Fruit fly (Drosophila melanogaster) whole organism: ENCODE results near the gene CG3902.

ENCODE experiments used
- CG8478 ChIP-seq: fragments of >200 bp; optimal IDR thresholded peaks from 2 replicates; lab custom pipeline; 2018; ENCODE audit warnings: inconsistent platforms
- Dll ChIP-seq: fragments of >200 bp; optimal IDR thresholded peaks from 2 replicates; lab custom pipeline; 2017
- EcR ChIP-seq, 2 experiments: fragments of >200 bp; optimal IDR thresholded peaks; 2 replicates each; lab custom pipeline; 2017; ENCODE audit warnings: missing biosample characterization in 2 of 2, missing genetic modification characterization in 2 of 2, missing genetic modification reagents in 2 of 2
- pan ChIP-seq: fragments of >200 bp; optimal IDR thresholded peaks from 2 replicates; lab custom pipeline; 2017
- psq ChIP-seq: fragments of >200 bp; optimal IDR thresholded peaks from 2 replicates; lab custom pipeline; 2017
- usp ChIP-seq: fragments of >200 bp; optimal IDR thresholded peaks from 2 replicates; lab custom pipeline; 2017; ENCODE audit warnings: missing biosample characterization, missing genetic modification characterization, mixed read lengths

The CG3902 gene

dm6 chr3L:18904772-18905601 is 6.9 kb upstream of the CG3902 start, which contains the start of the genes CSN1b and Prp6:
TSS of gene CSN1b (minus strand) at chr3L:18904930.
TSS of gene Prp6 (plus strand) at chr3L:18905372.
- TF ChIP-seq pan (lab: Kevin White, UChicago) (no peak), Dll (no peak), CG8478 (lab: Kevin White, UChicago) (no peak), EcR (GFP tag; optimal IDR thresholded peaks at IDR 0.05; lab: Kevin White, UChicago) (no peak), psq (no peak), usp (GFP tag; lab: Kevin White, UChicago) (no peak)

dm6 chr3L:18901411-18901810 is 3.3 kb upstream of the CG3902 start, which contains the start of the genes arx and CG6843:
TSS of gene arx (minus strand) at chr3L:18901554.
TSS of gene CG6843 (plus strand) at chr3L:18901594.
- TF ChIP-seq Dll = no peak
- no peak for TF ChIP-seq pan (lab: Kevin White, UChicago)

dm6 chr3L:18898770-18899278 is 731 bp upstream of the CG3902 start, which contains the start of gene RpL26:
TSS of gene RpL26 (plus strand) at chr3L:18898875.
- TF ChIP-seq usp (GFP tag; lab: Kevin White, UChicago) (no peak), psq (no peak), EcR (GFP tag; optimal IDR thresholded peaks at IDR 0.05; lab: Kevin White, UChicago) (no peak), pan (lab: Kevin White, UChicago) (no peak), CG8478 (lab: Kevin White, UChicago) (no peak), Dll (no peak)

dm6 chr3L:18897459-18898085 is 521 bp downstream of the CG3902 start:
- TF ChIP-seq CG8478 (lab: Kevin White, UChicago) (no peak), pan (lab: Kevin White, UChicago) (no peak), EcR (GFP tag; optimal IDR thresholded peaks at IDR 0.05; lab: Kevin White, UChicago) (no peak), psq (no peak), Dll (no peak), usp (GFP tag; lab: Kevin White, UChicago) (no peak)

- TF ChIP-seq CG8478 (lab: Kevin White, UChicago) (no peak), usp (GFP tag; lab: Kevin White, UChicago) (no peak), psq (no peak), EcR (GFP tag; optimal IDR thresholded peaks at IDR 0.05; lab: Kevin White, UChicago) (no peak), Dll (no peak), pan (lab: Kevin White, UChicago) (no peak)
These were observed 1.7 kb downstream of the CG3902 start for dm6 chr3L:18896297-18896863.

- no peak for TF ChIP-seq Dll
These were observed 3.0 kb downstream of the CG3902 start for dm6 chr3L:18895079-18895478.

dm6 chr3L:18891986-18892385 is 6.1 kb downstream of the CG3902 start, which contains the start of gene NijB:
TSS of gene NijB (plus strand) at chr3L:18892383.
- TF ChIP-seq Dll = no peak
- no peak for TF ChIP-seq psq
- TF ChIP-seq EcR (GFP tag; optimal IDR thresholded peaks at IDR 0.05; lab: Kevin White, UChicago) = no peak
- no peak for TF ChIP-seq usp (GFP tag; lab: Kevin White, UChicago)
- no peak for TF ChIP-seq pan (lab: Kevin White, UChicago)
- no peak for TF ChIP-seq CG8478 (lab: Kevin White, UChicago)

dm6 chr3L:18890283-18891175 is 7.6 kb downstream of the CG3902 start, which contains the start of gene CG3961:
TSS of gene CG3961 (minus strand) at chr3L:18890483.
- TF ChIP-seq CG8478 (lab: Kevin White, UChicago) = no peak
- no peak for TF ChIP-seq usp (GFP tag; lab: Kevin White, UChicago)
- TF ChIP-seq Dll = no peak
- no peak for TF ChIP-seq EcR (GFP tag; optimal IDR thresholded peaks at IDR 0.05; lab: Kevin White, UChicago)
- no peak for TF ChIP-seq psq
- no peak for TF ChIP-seq pan (lab: Kevin White, UChicago)

dm6 chr3L:18889222-18889866 is 8.7 kb downstream of the CG3902 start:
- TF ChIP-seq CG8478 (lab: Kevin White, UChicago) (no peak), EcR (GFP tag; optimal IDR thresholded peaks at IDR 0.05; lab: Kevin White, UChicago) (no peak), psq (no peak), usp (GFP tag; lab: Kevin White, UChicago) (no peak), pan (lab: Kevin White, UChicago) (no peak), Dll (no peak)

- TF ChIP-seq pan (lab: Kevin White, UChicago) = no peak
These were observed 16.5 kb downstream of the CG3902 start for dm6 chr3L:18881613-18882012.

dm6 chr3L:18872440-18872839 is 25.7 kb downstream of the CG3902 start, which contains the start of the genes Rad9 and Uggt:
TSS of gene Rad9 (minus strand) at chr3L:18872553.
TSS of gene Uggt (plus strand) at chr3L:18872747.
- TF ChIP-seq CG8478 (lab: Kevin White, UChicago) (no peak), usp (GFP tag; lab: Kevin White, UChicago) (no peak), EcR (GFP tag; optimal IDR thresholded peaks at IDR 0.05; lab: Kevin White, UChicago) (no peak), pan (lab: Kevin White, UChicago) (no peak), psq (no peak), Dll (no peak)
